Worm (Caenorhabditis elegans): ENCODE results near the gene C36B7.2.

ce11 chrX:7126348-7126747 lies 20.1 kb downstream of the C36B7.2 start, which contains the start of gene ist-1:
- TF ChIP-seq tbx-37 (GFP tag; conservative IDR thresholded peaks at IDR 0.05) (no peak), aly-1 (tag; optimal IDR thresholded peaks at IDR 0.05) (no peak), ama-1 (optimal IDR thresholded peaks at IDR 0.05) (no peak), ceh-13 (GFP tag; optimal IDR thresholded peaks at IDR 0.05) (no peak), sea-1 (GFP tag; conservative IDR thresholded peaks at IDR 0.05) (no peak), hmbx-1 (tag; optimal IDR thresholded peaks at IDR 0.05) (no peak), flt-1 (GFP tag; IDR thresholded peaks at IDR 0.05) (no peak), scrt-1 (GFP tag; IDR thresholded peaks at IDR 0.05) (no peak), B0310.2 (tag; optimal IDR thresholded peaks at IDR 0.05) (no peak), tbx-11 (GFP tag; IDR thresholded peaks at IDR 0.05) (no peak), hnd-1 (tag; optimal IDR thresholded peaks at IDR 0.05) (no peak), F13C5.2 (tag; optimal IDR thresholded peaks at IDR 0.05) (no peak)
